Worm (Caenorhabditis elegans) whole organism, L4 larva: ENCODE data around the gene F21C10.3.

Experiments
- F26F4.8 ChIP-seq: fragments of 200-800 bp; sonication (Bioruptor generic); conservative IDR thresholded peaks from 2 replicates; pipeline ENCODE4 v1.3.6; 2022; ENCODE audit warnings: missing genetic modification characterization, missing compliant biosample characterization
- ceh-82 ChIP-seq: sonication (generic microtip); optimal IDR thresholded peaks from 2 replicates; lab custom pipeline; 2017; ENCODE audit warnings: missing biosample characterization, missing genetic modification characterization
- dpl-1 ChIP-seq: fragments of 150-350 bp; optimal IDR thresholded peaks from 2 replicates; lab custom pipeline; 2014; ENCODE audit warnings: missing biosample characterization, missing genetic modification reagents, missing genetic modification characterization
- egl-27 ChIP-seq: sonication (generic microtip); optimal IDR thresholded peaks from 3 replicates; lab custom pipeline; 2017; ENCODE audit warnings: missing biosample characterization, missing genetic modification reagents, missing genetic modification characterization
- jun-1 ChIP-seq: fragments of 150-350 bp; optimal IDR thresholded peaks from 2 replicates; lab custom pipeline; 2014; ENCODE audit warnings: missing biosample characterization, missing genetic modification reagents, missing genetic modification characterization
- lin-15B ChIP-seq: fragments of 150-350 bp; sonication (generic microtip); optimal IDR thresholded peaks from 3 replicates; lab custom pipeline; 2014; ENCODE audit warnings: missing biosample characterization, missing genetic modification characterization
- mdt-29 ChIP-seq: fragments of 200-800 bp; sonication (Bioruptor generic); IDR thresholded peaks from 2 replicates; pipeline ENCODE4 v1.3.6; 2022; ENCODE audit warnings: missing genetic modification reagents, missing genetic modification characterization, missing compliant biosample characterization
- nhr-42 ChIP-seq: fragments of 200-800 bp; sonication (Bioruptor generic); IDR thresholded peaks from 2 replicates; pipeline ENCODE4 v1.3.6; 2022; ENCODE audit warnings: missing genetic modification characterization, missing compliant biosample characterization
- pha-4 ChIP-seq, 2 experiments: fragments of 150-350 bp in 1 of 2; fragments of 200-800 bp in 1 of 2; sonication (Bioruptor generic) in 1 of 2; IDR thresholded peaks in 1 of 2; optimal IDR thresholded peaks in 1 of 2; 2 replicates each; pipeline versions ENCODE4 v1.3.6 to Lab custom; 2014 to 2022; ENCODE audit warnings: missing genetic modification characterization in 2 of 2, missing genetic modification reagents in 2 of 2, missing biosample characterization in 1 of 2, missing compliant biosample characterization in 1 of 2
- saeg-2 ChIP-seq: fragments of 200-800 bp; sonication (Bioruptor generic); IDR thresholded peaks from 2 replicates; pipeline ENCODE4 v1.3.6; 2022; ENCODE audit warnings: missing genetic modification reagents, missing genetic modification characterization, missing compliant biosample characterization
- unc-130 ChIP-seq: sonication (generic microtip); optimal IDR thresholded peaks from 2 replicates; lab custom pipeline; 2016; ENCODE audit warnings: missing genetic modification reagents, missing genetic modification characterization, missing compliant biosample characterization
- unc-62 ChIP-seq, 3 experiments: fragments of 150-350 bp in 1 of 3; sonication (generic microtip); optimal IDR thresholded peaks in 2 of 3; peaks in 1 of 3; 1 replicate in 1 of 3; 2 replicates in 2 of 3; lab custom pipeline; 2014 to 2017; ENCODE audit warnings: missing biosample characterization in 3 of 3, missing genetic modification characterization in 3 of 3, missing genetic modification reagents in 3 of 3, missing genotype in 1 of 3

- no peak for TF ChIP-seq jun-1 (tag; lab: Kevin White, UChicago)
- no peak for TF ChIP-seq pha-4 (GFP tag; IDR thresholded peaks at IDR 0.05; lab: Robert Waterston, UW)
- TF ChIP-seq pha-4 (tag; optimal IDR thresholded peaks at IDR 0.05; lab: Kevin White, UChicago): no peak
- TF ChIP-seq saeg-2 (GFP tag; lab: Robert Waterston, UW): no peak
- no peak for TF ChIP-seq nhr-42 (GFP tag; lab: Robert Waterston, UW)
- no peak for TF ChIP-seq unc-130 (GFP tag; lab: Kevin White, UChicago)
- TF ChIP-seq dpl-1: no peak
- TF ChIP-seq unc-62 (GFP tag; optimal IDR thresholded peaks at IDR 0.05 in 1 of 2; lab: Kevin White, UChicago): peak in 1 of 2 experiments; percentile 12
- no peak for TF ChIP-seq unc-62 (tag; optimal IDR thresholded peaks at IDR 0.05; lab: Kevin White, UChicago)
- no peak for TF ChIP-seq egl-27 (tag; lab: Kevin White, UChicago)
- TF ChIP-seq ceh-82 (tag; lab: Kevin White, UChicago): no peak
- no peak for TF ChIP-seq mdt-29 (GFP tag; lab: Robert Waterston, UW)
- no peak for TF ChIP-seq lin-15B (tag; lab: Kevin White, UChicago)
- no peak for TF ChIP-seq F26F4.8
Observed at ce11 chrV:9094976-9095375, 32.9 kb upstream of the F21C10.3 start.
